Worm (Caenorhabditis elegans): Measurements from ENCODE around the gene F36G9.15.

The F36G9.15 gene

ce11 chrV:16022600-16022999 is 34.6 kb upstream of the F36G9.15 start (continued):
- TF ChIP-seq mcd-1 (GFP tag; IDR thresholded peaks at IDR 0.05) (no peak), lin-54 (GFP tag; optimal IDR thresholded peaks at IDR 0.05) (peak; percentile 90), fkh-3 (tag; optimal IDR thresholded peaks at IDR 0.05) (no peak), Y67H2A.10 (GFP tag; conservative IDR thresholded peaks at IDR 0.05) (no peak), efl-1 (GFP tag; optimal IDR thresholded peaks at IDR 0.05) (peak; percentile 59), ceh-27 (GFP tag; optimal IDR thresholded peaks at IDR 0.05) (peak; percentile 62), nhr-179 (tag; optimal IDR thresholded peaks at IDR 0.05) (no peak), egl-44 (GFP tag; IDR thresholded peaks at IDR 0.05) (0 out of 2 replicates have a peak, but pooled peaks have one; percentile 25), madf-10 (tag; optimal IDR thresholded peaks at IDR 0.05) (no peak), D2030.7 (GFP tag; IDR thresholded peaks at IDR 0.05) (no peak), hrde-1 (tag; optimal IDR thresholded peaks at IDR 0.05; ENCODE audit: borderline replicate concordance) (no peak), egl-18 (GFP tag; IDR thresholded peaks at IDR 0.05) (no peak), ceh-40 (GFP tag; IDR thresholded peaks at IDR 0.05) (no peak), Y56A3A.18 (GFP tag; IDR thresholded peaks at IDR 0.05) (no peak), B0035.1 (tag; optimal IDR thresholded peaks at IDR 0.05) (no peak), ceh-91 (GFP tag; IDR thresholded peaks at IDR 0.05) (no peak), F57A8.1 (GFP tag; optimal IDR thresholded peaks at IDR 0.05) (no peak), repo-1 (tag; optimal IDR thresholded peaks at IDR 0.05) (no peak), F57C9.4 (tag; optimal IDR thresholded peaks at IDR 0.05) (no peak), pha-4 (tag; optimal IDR thresholded peaks at IDR 0.05) (no peak), F33H1.4 (GFP tag; IDR thresholded peaks at IDR 0.05) (no peak), ztf-3 (GFP tag; optimal IDR thresholded peaks at IDR 0.05) (no peak), zfh-2 (GFP tag; conservative IDR thresholded peaks at IDR 0.05) (no peak), tbp1 (GFP tag; optimal IDR thresholded peaks at IDR 0.05) (no peak), ama-1 (optimal IDR thresholded peaks at IDR 0.05) (no peak), ama-1 (GFP tag; optimal IDR thresholded peaks at IDR 0.05) (no peak), ztf-6 (GFP tag; IDR thresholded peaks at IDR 0.05) (no peak), ceh-100 (GFP tag; IDR thresholded peaks at IDR 0.05) (no peak), ztf-28 (GFP tag; IDR thresholded peaks at IDR 0.05) (no peak), F52B5.7 (tag; optimal IDR thresholded peaks at IDR 0.05) (no peak), him-1 (tag; optimal IDR thresholded peaks at IDR 0.05) (no peak), lsl-1 (GFP tag; optimal IDR thresholded peaks at IDR 0.05) (peak; percentile 16), K12H6.12 (tag; optimal IDR thresholded peaks at IDR 0.05) (no peak), xnd-1 (tag; optimal IDR thresholded peaks at IDR 0.05) (no peak), pbrm-1 (GFP tag; IDR thresholded peaks at IDR 0.05) (no peak)

ce11 chrV:16020042-16020441 is 32.1 kb upstream of the F36G9.15 start, which contains the start of gene srx-44:
TSS of gene srx-44 (plus strand) at chrV:16020342.
- no peak for TF ChIP-seq nhr-80 (tag; optimal IDR thresholded peaks at IDR 0.05)
- no peak for TF ChIP-seq bed-2 (GFP tag; IDR thresholded peaks at IDR 0.05)
- TF ChIP-seq B0019.2 (GFP tag; conservative IDR thresholded peaks at IDR 0.05), result no peak
- TF ChIP-seq snpc-4 (GFP tag; optimal IDR thresholded peaks at IDR 0.05), result no peak
- no peak for TF ChIP-seq snpc-4 (tag; optimal IDR thresholded peaks at IDR 0.05)
- TF ChIP-seq ets-4 (GFP tag; optimal IDR thresholded peaks at IDR 0.05), result no peak
- no peak for TF ChIP-seq zim-3 (tag; optimal IDR thresholded peaks at IDR 0.05)
- TF ChIP-seq ceh-27 (GFP tag; optimal IDR thresholded peaks at IDR 0.05), result no peak
- no peak for TF ChIP-seq snpc-3.4 (tag; optimal IDR thresholded peaks at IDR 0.05)
- no peak for TF ChIP-seq xnd-1 (tag; optimal IDR thresholded peaks at IDR 0.05)
- TF ChIP-seq pha-4 (tag; optimal IDR thresholded peaks at IDR 0.05), result no peak
- TF ChIP-seq mel-28 (tag; optimal IDR thresholded peaks at IDR 0.05; ENCODE audit: borderline replicate concordance), result no peak
- no peak for TF ChIP-seq F22D6.2 (tag; optimal IDR thresholded peaks at IDR 0.05)
- TF ChIP-seq attf-5 (GFP tag; optimal IDR thresholded peaks at IDR 0.05), result no peak
